Worm (Caenorhabditis elegans): Measurements from ENCODE around the gene josd-1.

josd-1 gene

ce11 chrIII:2868416-2868815 lies 32.0 kb downstream of the josd-1 start:
- TF ChIP-seq pha-2 (tag; optimal IDR thresholded peaks at IDR 0.05) = no peak
- TF ChIP-seq elt-4 (tag; optimal IDR thresholded peaks at IDR 0.05) = no peak
- TF ChIP-seq rnt-1 (tag; optimal IDR thresholded peaks at IDR 0.05) = no peak
- TF ChIP-seq T23F11.4 (GFP tag; optimal IDR thresholded peaks at IDR 0.05) = no peak
- no peak for TF ChIP-seq fkh-6 (tag; optimal IDR thresholded peaks at IDR 0.05)
- no peak for TF ChIP-seq ceh-18 (tag; optimal IDR thresholded peaks at IDR 0.05)
- TF ChIP-seq K02D7.2 (tag; optimal IDR thresholded peaks at IDR 0.05) = no peak
- TF ChIP-seq unc-42 (tag; optimal IDR thresholded peaks at IDR 0.05) = no peak

ce11 chrIII:2869033-2869432 lies 32.6 kb downstream of the josd-1 start:
- TF ChIP-seq sox-4 (tag; optimal IDR thresholded peaks at IDR 0.05) (no peak), hlh-6 (tag; optimal IDR thresholded peaks at IDR 0.05) (no peak), madf-2 (tag; optimal IDR thresholded peaks at IDR 0.05) (no peak), npax-4 (tag; optimal IDR thresholded peaks at IDR 0.05) (no peak)

- TF ChIP-seq elt-2 (tag; optimal IDR thresholded peaks at IDR 0.05) (peak; percentile 17), ceh-18 (tag; optimal IDR thresholded peaks at IDR 0.05) (no peak)
Measured at ce11 chrIII:2869512-2869911, 33.1 kb downstream of the josd-1 start.

ce11 chrIII:2870228-2870627 lies 33.8 kb downstream of the josd-1 start:
- TF ChIP-seq rnt-1 (tag; optimal IDR thresholded peaks at IDR 0.05) (no peak), pha-2 (tag; optimal IDR thresholded peaks at IDR 0.05) (no peak), ceh-19 (GFP tag; optimal IDR thresholded peaks at IDR 0.05) (no peak), hlh-6 (tag; optimal IDR thresholded peaks at IDR 0.05) (no peak), nhr-11 (tag; optimal IDR thresholded peaks at IDR 0.05) (no peak), pat-9 (tag; optimal IDR thresholded peaks at IDR 0.05) (no peak), ceh-9 (tag; optimal IDR thresholded peaks at IDR 0.05) (no peak), pag-3 (tag; optimal IDR thresholded peaks at IDR 0.05; ENCODE audit: borderline replicate concordance) (no peak), tbx-7 (tag; optimal IDR thresholded peaks at IDR 0.05) (no peak), lim-6 (tag; optimal IDR thresholded peaks at IDR 0.05) (no peak), syd-9 (tag; optimal IDR thresholded peaks at IDR 0.05) (no peak)

ce11 chrIII:2871817-2872216 lies 35.4 kb downstream of the josd-1 start:
- TF ChIP-seq ahr-1 (tag; optimal IDR thresholded peaks at IDR 0.05) (no peak), rnt-1 (tag; optimal IDR thresholded peaks at IDR 0.05) (peak; percentile 60), ceh-19 (GFP tag; optimal IDR thresholded peaks at IDR 0.05) (no peak), F13H6.1 (tag; optimal IDR thresholded peaks at IDR 0.05) (peak; percentile 34), hlh-30 (tag; optimal IDR thresholded peaks at IDR 0.05; ENCODE audit: insufficient read depth) (peak; percentile 29), ceh-31 (tag; optimal IDR thresholded peaks at IDR 0.05) (peak; percentile 28), tbx-2 (tag; optimal IDR thresholded peaks at IDR 0.05) (peak; percentile 39), T23F11.4 (GFP tag; optimal IDR thresholded peaks at IDR 0.05) (no peak), nfya-1 (tag; optimal IDR thresholded peaks at IDR 0.05) (peak; percentile 41), ref-2 (tag; optimal IDR thresholded peaks at IDR 0.05) (peak; percentile 69)

ce11 chrIII:2873116-2873644 lies 36.7 kb downstream of the josd-1 start:
- TF ChIP-seq C38D4.7 (GFP tag; optimal IDR thresholded peaks at IDR 0.05) (no peak), ceh-22 (tag; optimal IDR thresholded peaks at IDR 0.05) (no peak), elt-2 (tag; optimal IDR thresholded peaks at IDR 0.05) (no peak), nfya-1 (tag; optimal IDR thresholded peaks at IDR 0.05) (no peak)
